Fruit fly (Drosophila melanogaster) whole organism, embryonic: ENCODE data around the gene udt.

Source experiments
- Atf6 ChIP-seq: fragments of 200-800 bp; sonication (Bioruptor generic); IDR thresholded peaks from 2 replicates; pipeline ENCODE4 v1.3.6; 2022; ENCODE audit warnings: missing biosample characterization, missing genetic modification characterization
- Awh ChIP-seq: fragments of 200-800 bp; sonication (Bioruptor generic); IDR thresholded peaks from 2 replicates; pipeline ENCODE4, ENCODE4 v1.3.6; 2022; ENCODE audit warnings: missing biosample characterization, missing genetic modification characterization
- Blimp-1 ChIP-seq: fragments of 200-800 bp; sonication (Bioruptor generic); optimal IDR thresholded peaks from 3 replicates; lab custom pipeline; 2018; ENCODE audit warnings: missing biosample characterization, missing genetic modification characterization, mild to moderate bottlenecking, moderate library complexity, missing genetic modification reagents
- CG12769 ChIP-seq: fragments of 200-800 bp; sonication (Bioruptor generic); optimal IDR thresholded peaks from 2 replicates; lab custom pipeline; 2019; ENCODE audit warnings: missing biosample characterization, mild to moderate bottlenecking, missing genetic modification characterization, moderate library complexity
- CG14050 ChIP-seq: fragments of 200-800 bp; sonication (Bioruptor generic); IDR thresholded peaks from 3 replicates; pipeline ENCODE4 v1.3.6; 2022; ENCODE audit warnings: missing biosample characterization, missing genetic modification characterization
- CG15514 ChIP-seq: fragments of 200-800 bp; sonication (Bioruptor generic); optimal IDR thresholded peaks from 3 replicates; lab custom pipeline; 2017; ENCODE audit warnings: missing biosample characterization, missing genetic modification characterization, mild to moderate bottlenecking, moderate library complexity, missing genetic modification reagents
- CG16813 ChIP-seq: fragments of 200-800 bp; sonication (Bioruptor generic); IDR thresholded peaks from 3 replicates; pipeline ENCODE4 v1.3.6; 2022; ENCODE audit warnings: missing biosample characterization, missing genetic modification characterization; ENCODE audit not compliant: partially characterized antibody
- CG17829 ChIP-seq: fragments of 200-800 bp; optimal IDR thresholded peaks from 2 replicates; lab custom pipeline; 2019; ENCODE audit warnings: missing biosample characterization, mild to moderate bottlenecking, missing genetic modification characterization, moderate library complexity
- CG18764 ChIP-seq: fragments of 200-800 bp; sonication (Bioruptor generic); optimal IDR thresholded peaks from 3 replicates; lab custom pipeline; 2016; ENCODE audit warnings: missing biosample characterization, missing genetic modification characterization
- CG31441 ChIP-seq: fragments of 200-800 bp; sonication (Bioruptor generic); IDR thresholded peaks from 2 replicates; pipeline ENCODE4 v1.3.6; 2022; ENCODE audit warnings: missing biosample characterization, missing genetic modification characterization
- CG34422 ChIP-seq: fragments of 200-800 bp; sonication (Bioruptor generic); IDR thresholded peaks from 3 replicates; pipeline ENCODE4 v1.3.6; 2022; ENCODE audit warnings: missing biosample characterization, missing genetic modification characterization
- CG4617 ChIP-seq: fragments of 200-800 bp; sonication (Bioruptor generic); optimal IDR thresholded peaks from 3 replicates; lab custom pipeline; 2016; ENCODE audit warnings: missing biosample characterization, missing genetic modification characterization, borderline replicate concordance
- CG4820 ChIP-seq: fragments of 200-800 bp; sonication (Bioruptor generic); optimal IDR thresholded peaks from 3 replicates; lab custom pipeline; 2016; ENCODE audit warnings: missing biosample characterization, missing genetic modification characterization
- CG5180 ChIP-seq: fragments of 200-800 bp; sonication (Bioruptor generic); optimal IDR thresholded peaks from 3 replicates; lab custom pipeline; 2017; ENCODE audit warnings: missing biosample characterization, missing genetic modification characterization, mild to moderate bottlenecking, moderate library complexity, missing genetic modification reagents
- CG7556 ChIP-seq: fragments of 200-800 bp; sonication (Bioruptor generic); optimal IDR thresholded peaks from 2 replicates; lab custom pipeline; 2017; ENCODE audit warnings: missing biosample characterization, mild to moderate bottlenecking, missing genetic modification characterization
- CG7928 ChIP-seq: fragments of 200-800 bp; sonication (Bioruptor generic); optimal IDR thresholded peaks from 2 replicates; lab custom pipeline; 2017; ENCODE audit warnings: missing biosample characterization, mild to moderate bottlenecking, missing genetic modification characterization
- CG9215 ChIP-seq: fragments of 200-800 bp; sonication (Bioruptor generic); IDR thresholded peaks from 2 replicates; pipeline ENCODE4 v1.3.6; 2022; ENCODE audit warnings: missing biosample characterization, missing genetic modification characterization
- Camta ChIP-seq: fragments of 200-800 bp; sonication (Bioruptor generic); optimal IDR thresholded peaks from 2 replicates; lab custom pipeline; 2016; ENCODE audit warnings: missing biosample characterization, missing genetic modification characterization
- Chrac-16 ChIP-seq: fragments of 200-800 bp; sonication (Bioruptor generic); optimal IDR thresholded peaks from 3 replicates; lab custom pipeline; 2016; ENCODE audit warnings: missing biosample characterization, missing genetic modification characterization
- CrebB ChIP-seq: fragments of 200-800 bp; sonication (Bioruptor generic); optimal IDR thresholded peaks from 3 replicates; lab custom pipeline; 2018; ENCODE audit warnings: missing biosample characterization, mild to moderate bottlenecking, missing genetic modification characterization
- Dip2 ChIP-seq: fragments of 200-800 bp; sonication (Bioruptor generic); IDR thresholded peaks from 2 replicates; pipeline ENCODE4 v1.3.6; 2022; ENCODE audit warnings: missing biosample characterization, missing genetic modification characterization
- Drgx ChIP-seq: fragments of 200-800 bp; sonication (Bioruptor generic); IDR thresholded peaks from 2 replicates; pipeline ENCODE4 v1.3.6; 2022; ENCODE audit warnings: missing biosample characterization, missing genetic modification characterization
- Ets65A ChIP-seq: fragments of 200-800 bp; sonication (Bioruptor generic); peaks from one replicate; lab custom pipeline; 2016; ENCODE audit warnings: missing biosample characterization, missing genetic modification characterization
- Hr39 ChIP-seq: fragments of >200 bp; optimal IDR thresholded peaks from 2 replicates; lab custom pipeline; 2017
- Hsf ChIP-seq: fragments of 200-800 bp; sonication (Bioruptor generic); optimal IDR thresholded peaks from 3 replicates; lab custom pipeline; 2016; ENCODE audit warnings: missing biosample characterization, missing genetic modification characterization
- Kr ChIP-seq: fragments of 200-800 bp; sonication (Bioruptor generic); optimal IDR thresholded peaks from 2 replicates; lab custom pipeline; 2017; ENCODE audit warnings: missing biosample characterization, mild to moderate bottlenecking, missing genetic modification characterization
- Lhr ChIP-seq: fragments of 200-800 bp; sonication (Bioruptor generic); optimal IDR thresholded peaks from 3 replicates; lab custom pipeline; 2017; ENCODE audit warnings: mild to moderate bottlenecking, missing biosample characterization, missing genetic modification reagents, missing genetic modification characterization
- Mad ChIP-seq: fragments of 200-800 bp; sonication (Bioruptor generic); optimal IDR thresholded peaks from 2 replicates; lab custom pipeline; 2016; ENCODE audit warnings: missing biosample characterization, missing genetic modification characterization
- Oaz ChIP-seq: fragments of 200-800 bp; sonication (Bioruptor generic); IDR thresholded peaks from 2 replicates; pipeline ENCODE4 v1.3.6; 2022; ENCODE audit warnings: missing biosample characterization, missing genetic modification characterization
- Pdp1 ChIP-seq, 2 experiments: fragments of 200-800 bp; sonication (Bioruptor generic); optimal IDR thresholded peaks; 3 replicates each; lab custom pipeline; 2016; ENCODE audit warnings: missing biosample characterization in 2 of 2, missing genetic modification characterization in 2 of 2, mild to moderate bottlenecking in 1 of 2, moderate library complexity in 1 of 2
- Sox100B ChIP-seq: fragments of 200-800 bp; sonication (Bioruptor generic); optimal IDR thresholded peaks from 3 replicates; lab custom pipeline; 2018; ENCODE audit warnings: missing biosample characterization, mild to moderate bottlenecking, missing genetic modification characterization
- Sry-β ChIP-seq: fragments of 200-800 bp; sonication (Bioruptor generic); optimal IDR thresholded peaks from 2 replicates; lab custom pipeline; 2018; ENCODE audit warnings: missing biosample characterization, mild to moderate bottlenecking, missing genetic modification characterization, moderate library complexity
- abd-A ChIP-seq: fragments of 200-800 bp; sonication (Bioruptor generic); optimal IDR thresholded peaks from 3 replicates; lab custom pipeline; 2019; ENCODE audit warnings: missing biosample characterization, mild to moderate bottlenecking, missing genetic modification characterization, moderate library complexity
- ac ChIP-seq: fragments of 200-800 bp; sonication (Bioruptor generic); optimal IDR thresholded peaks from 3 replicates; lab custom pipeline; 2017; ENCODE audit warnings: missing biosample characterization, mild to moderate bottlenecking, missing genetic modification characterization
- aop ChIP-seq: fragments of 200-800 bp; sonication (Bioruptor generic); IDR thresholded peaks from 2 replicates; pipeline ENCODE4 v1.3.6; 2022; ENCODE audit warnings: missing biosample characterization, missing genetic modification characterization
- chn ChIP-seq: fragments of 200-800 bp; sonication (Bioruptor generic); optimal IDR thresholded peaks from 2 replicates; lab custom pipeline; 2016; ENCODE audit warnings: missing biosample characterization, missing genetic modification characterization
- fd96Cb ChIP-seq: fragments of 200-800 bp; sonication (Bioruptor generic); optimal IDR thresholded peaks from 2 replicates; lab custom pipeline; 2018; ENCODE audit warnings: missing biosample characterization, mild to moderate bottlenecking, missing genetic modification characterization, moderate library complexity
- ftz-f1 ChIP-seq: fragments of 200-800 bp; sonication (Bioruptor generic); optimal IDR thresholded peaks from 2 replicates; lab custom pipeline; 2016; ENCODE audit warnings: missing biosample characterization, missing genetic modification characterization
- gcm ChIP-seq: fragments of 200-800 bp; sonication (Bioruptor generic); optimal IDR thresholded peaks from 2 replicates; lab custom pipeline; 2019; ENCODE audit warnings: missing biosample characterization, mild to moderate bottlenecking, missing genetic modification characterization, moderate library complexity
- hkb ChIP-seq, 2 experiments: fragments of 200-800 bp in 1 of 2; fragments of >200 bp in 1 of 2; sonication (Bioruptor generic) in 1 of 2; IDR thresholded peaks in 1 of 2; optimal IDR thresholded peaks in 1 of 2; 2 replicates each; pipeline versions ENCODE4 v1.3.6 to Lab custom; 2017 to 2022; ENCODE audit warnings: missing biosample characterization in 1 of 2, missing genetic modification characterization in 1 of 2
- kay ChIP-seq: fragments of 200-800 bp; sonication (Bioruptor generic); optimal IDR thresholded peaks from 2 replicates; lab custom pipeline; 2016; ENCODE audit warnings: missing biosample characterization, missing genetic modification characterization
- knrl ChIP-seq: fragments of 200-800 bp; sonication (Bioruptor generic); IDR thresholded peaks from 3 replicates; pipeline ENCODE4 v1.3.6; 2022; ENCODE audit warnings: missing biosample characterization, missing genetic modification characterization; ENCODE audit not compliant: partially characterized antibody
- otp ChIP-seq: fragments of 200-800 bp; sonication (Bioruptor generic); IDR thresholded peaks from 3 replicates; pipeline ENCODE4, ENCODE4 v1.3.6; 2022; ENCODE audit warnings: missing biosample characterization, missing genetic modification characterization
- pum ChIP-seq: fragments of 200-800 bp; sonication (Bioruptor generic); optimal IDR thresholded peaks from 2 replicates; lab custom pipeline; 2016; ENCODE audit warnings: missing biosample characterization, missing genetic modification characterization
- pzg ChIP-seq: fragments of 200-800 bp; sonication (Bioruptor generic); optimal IDR thresholded peaks from 3 replicates; lab custom pipeline; 2018; ENCODE audit warnings: missing biosample characterization, mild to moderate bottlenecking, missing genetic modification characterization, moderate library complexity
- sug ChIP-seq: fragments of 200-800 bp; optimal IDR thresholded peaks from 2 replicates; lab custom pipeline; 2019; ENCODE audit warnings: missing biosample characterization, mild to moderate bottlenecking, missing genetic modification characterization, moderate library complexity
- tap ChIP-seq: fragments of 200-800 bp; optimal IDR thresholded peaks from 3 replicates; lab custom pipeline; 2019; ENCODE audit warnings: missing biosample characterization, mild to moderate bottlenecking, missing genetic modification characterization, moderate library complexity
- twi ChIP-seq: fragments of 200-800 bp; optimal IDR thresholded peaks from 2 replicates; lab custom pipeline; 2019; ENCODE audit warnings: missing biosample characterization, mild to moderate bottlenecking, missing genetic modification characterization, moderate library complexity
- vfl ChIP-seq: fragments of 200-800 bp; sonication (Bioruptor generic); optimal IDR thresholded peaks from 2 replicates; lab custom pipeline; 2016; ENCODE audit warnings: missing biosample characterization, missing genetic modification characterization
- zen2 ChIP-seq: fragments of 200-800 bp; sonication (Bioruptor generic); IDR thresholded peaks from 3 replicates; pipeline ENCODE4 v1.3.6; 2022; ENCODE audit warnings: missing biosample characterization, missing genetic modification characterization; ENCODE audit not compliant: partially characterized antibody
- zf30C ChIP-seq: fragments of 200-800 bp; sonication (Bioruptor generic); optimal IDR thresholded peaks from 3 replicates; lab custom pipeline; 2018; ENCODE audit warnings: missing biosample characterization, mild to moderate bottlenecking, missing genetic modification characterization

Gene udt

DNA sequence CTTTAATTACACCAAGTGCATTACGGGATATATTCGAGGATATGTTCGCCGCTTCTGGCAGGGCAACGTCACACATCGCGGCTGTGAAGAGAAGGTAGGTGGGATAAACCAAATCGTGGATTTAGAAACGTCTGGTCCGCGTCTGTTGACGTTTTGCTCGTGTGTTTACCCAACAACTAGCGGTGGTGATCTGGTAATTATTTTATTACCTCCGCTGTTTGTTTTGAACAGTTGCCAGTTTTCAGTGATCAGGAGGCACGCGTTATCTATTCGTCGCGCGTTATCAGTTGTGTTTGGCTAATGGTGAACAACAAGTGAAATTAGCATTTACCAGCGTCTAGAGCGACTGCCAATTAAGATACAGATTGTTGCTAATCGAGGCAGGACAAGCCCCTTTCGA lies 34.0 kb downstream of the udt start (continued):
- TF ChIP-seq Atf6 (GFP tag; lab: Robert Waterston, UW) (peak; percentile 70; the same call in 1 of the 2 replicates), ftz-f1 (GFP tag; lab: Kevin White, UChicago) (no peak), CG31441 (GFP tag; lab: Robert Waterston, UW) (no peak), CG14050 (GFP tag; lab: Robert Waterston, UW) (no peak), CG15514 (GFP tag; lab: Kevin White, UChicago) (peak; percentile 62), vfl (peak; percentile 3), CG4820 (GFP tag; lab: Kevin White, UChicago) (no peak), CG17829 (tag; lab: Kevin White, UChicago) (no peak), zen2 (GFP tag; lab: Robert Waterston, UW) (no peak), pum (GFP tag; lab: Kevin White, UChicago) (no peak), otp (no peak), CG7556 (GFP tag; lab: Kevin White, UChicago) (no peak), CG9215 (GFP tag; lab: Robert Waterston, UW) (no peak), Dip2 (GFP tag; lab: Robert Waterston, UW) (no peak), Hsf (GFP tag; lab: Kevin White, UChicago) (no peak), CG5180 (GFP tag; lab: Kevin White, UChicago) (peak; percentile 3), Blimp-1 (peak; percentile 14), Kr (no peak), CG34422 (GFP tag; lab: Robert Waterston, UW) (no peak), CG4617 (no peak), chn (GFP tag; lab: Kevin White, UChicago) (no peak), Oaz (GFP tag; lab: Robert Waterston, UW) (no peak), aop (no peak), tap (tag; lab: Kevin White, UChicago) (no peak), gcm (GFP tag; lab: Kevin White, UChicago) (no peak), twi (tag; lab: Kevin White, UChicago) (peak; percentile 75), knrl (GFP tag; lab: Robert Waterston, UW) (no peak), CG7928 (no peak), CG16813 (GFP tag; lab: Robert Waterston, UW) (no peak), hkb (optimal IDR thresholded peaks at IDR 0.05; lab: Kevin White, UChicago) (no peak), hkb (GFP tag; IDR thresholded peaks at IDR 0.05; lab: Robert Waterston, UW) (peak; percentile 54; the same call in 1 of the 2 replicates), Sox100B (GFP tag; lab: Kevin White, UChicago) (no peak), Ets65A (GFP tag; lab: Kevin White, UChicago) (no peak), CG12769 (tag; lab: Kevin White, UChicago) (peak; percentile 66), Pdp1 (GFP tag; optimal IDR thresholded peaks at IDR 0.05; lab: Kevin White, UChicago) (peak in 1 of 2 experiments; percentile 34), Lhr (GFP tag; lab: Kevin White, UChicago) (no peak), Awh (GFP tag; lab: Robert Waterston, UW) (no peak; the same call in 1 of the 2 replicates), Drgx (GFP tag; lab: Robert Waterston, UW) (no peak), Mad (no peak), pzg (no peak), Hr39 (lab: Kevin White, UChicago) (no peak), zf30C (GFP tag; lab: Kevin White, UChicago) (no peak), sug (tag; lab: Kevin White, UChicago) (peak; percentile 64), kay (no peak), Sry-β (no peak), Chrac-16 (no peak), abd-A (tag; lab: Kevin White, UChicago) (no peak), fd96Cb (no peak), Camta (GFP tag; lab: Kevin White, UChicago) (no peak), ac (no peak), CG18764 (GFP tag; lab: Kevin White, UChicago) (no peak), CrebB (peak; percentile 66)
